Worm (Caenorhabditis elegans) whole organism, young adult: ENCODE data around the gene F01D5.10.

Experiments used
- ama-1 ChIP-seq, 3 experiments: fragments of 150-350 bp in 1 of 3; sonication (generic microtip) in 2 of 3; optimal IDR thresholded peaks; 2 replicates each; lab custom pipeline; 2014 to 2018; ENCODE audit warnings: missing biosample characterization in 2 of 3, missing genetic modification characterization in 2 of 3, missing genetic modification reagents in 2 of 3
- attf-5 ChIP-seq: fragments of 200-800 bp; sonication (Bioruptor generic); optimal IDR thresholded peaks from 2 replicates; lab custom pipeline; 2018; ENCODE audit warnings: mild to moderate bottlenecking, missing genetic modification characterization, missing compliant biosample characterization
- dpl-1 ChIP-seq: fragments of 150-350 bp; optimal IDR thresholded peaks from 2 replicates; lab custom pipeline; 2014; ENCODE audit warnings: missing biosample characterization, missing genetic modification reagents, missing genetic modification characterization
- ets-4 ChIP-seq: fragments of 200-800 bp; sonication (Bioruptor generic); optimal IDR thresholded peaks from 2 replicates; lab custom pipeline; 2018; ENCODE audit warnings: mild to moderate bottlenecking, missing genetic modification characterization, missing compliant biosample characterization
- him-1 ChIP-seq: sonication (generic microtip); optimal IDR thresholded peaks from 2 replicates; lab custom pipeline; 2016; ENCODE audit warnings: missing genotype, missing genetic modification reagents, missing genetic modification characterization, missing compliant biosample characterization
- hlh-12 ChIP-seq: sonication (generic microtip); optimal IDR thresholded peaks from 2 replicates; lab custom pipeline; 2016; ENCODE audit warnings: missing genetic modification characterization, missing compliant biosample characterization
- lin-35 ChIP-seq, 3 experiments: fragments of 150-350 bp in 2 of 3; sonication (generic microtip) in 1 of 3; optimal IDR thresholded peaks; 2 replicates each; lab custom pipeline; 2014 to 2018; ENCODE audit warnings: missing biosample characterization in 3 of 3, missing genetic modification characterization in 3 of 3, missing genetic modification reagents in 3 of 3
- nfya-1 ChIP-seq: sonication (generic microtip); optimal IDR thresholded peaks from 2 replicates; lab custom pipeline; 2017; ENCODE audit warnings: antibody characterized with exemption, missing compliant biosample characterization, missing genetic modification characterization, borderline replicate concordance; ENCODE audit not compliant: insufficient read depth
- pbrm-1 ChIP-seq: fragments of 200-800 bp; sonication (Bioruptor generic); IDR thresholded peaks from 2 replicates; pipeline ENCODE4 v1.3.6; 2022; ENCODE audit warnings: missing genetic modification reagents, missing genetic modification characterization, missing compliant biosample characterization
- rec-8 ChIP-seq, 2 experiments: sonication (generic microtip); optimal IDR thresholded peaks; 2 replicates each; lab custom pipeline; 2016; ENCODE audit warnings: mild to moderate bottlenecking in 2 of 2, missing genetic modification characterization in 2 of 2, missing genetic modification reagents in 2 of 2, missing genotype in 2 of 2, missing biosample characterization in 1 of 2, missing compliant biosample characterization in 1 of 2, moderate library complexity in 1 of 2
- sea-2 ChIP-seq: fragments of 200-800 bp; sonication (Bioruptor generic); IDR thresholded peaks from 2 replicates; pipeline ENCODE4 v1.3.6; 2022; ENCODE audit warnings: missing genetic modification characterization, missing compliant biosample characterization
- unc-130 ChIP-seq: sonication (generic microtip); optimal IDR thresholded peaks from 2 replicates; lab custom pipeline; 2016; ENCODE audit warnings: missing genetic modification reagents, missing genetic modification characterization, missing compliant biosample characterization
- ztf-22 ChIP-seq: fragments of 200-800 bp; sonication (Bioruptor generic); optimal IDR thresholded peaks from 2 replicates; lab custom pipeline; 2018; ENCODE audit warnings: mild to moderate bottlenecking, missing genetic modification characterization, moderate library complexity, missing compliant biosample characterization
- ztf-26 ChIP-seq: sonication (generic microtip); optimal IDR thresholded peaks from 2 replicates; lab custom pipeline; 2017; ENCODE audit warnings: missing genetic modification characterization, missing compliant biosample characterization

- TF ChIP-seq ztf-22 (GFP tag; lab: Kevin White, UChicago) (no peak), lin-35 (GFP tag; optimal IDR thresholded peaks at IDR 0.05; lab: Kevin White, UChicago) (no peak), dpl-1 (GFP tag; lab: Kevin White, UChicago) (no peak), pbrm-1 (no peak), nfya-1 (tag; lab: Kevin White, UChicago) (no peak), rec-8 (tag; optimal IDR thresholded peaks at IDR 0.05; lab: Kevin White, UChicago) (no peak), ztf-26 (tag; lab: Kevin White, UChicago) (no peak), him-1 (tag; lab: Kevin White, UChicago) (no peak), ama-1 (optimal IDR thresholded peaks at IDR 0.05; lab: Kevin White, UChicago) (no peak), ama-1 (GFP tag; optimal IDR thresholded peaks at IDR 0.05; lab: Kevin White, UChicago) (no peak), ets-4 (GFP tag; lab: Kevin White, UChicago) (no peak), unc-130 (GFP tag; lab: Kevin White, UChicago) (no peak), sea-2 (GFP tag; lab: Robert Waterston, UW) (no peak), attf-5 (GFP tag; lab: Kevin White, UChicago) (no peak), hlh-12 (tag; lab: Kevin White, UChicago) (no peak)
Measured at ce11 chrII:13973514-13973913, 47.6 kb downstream of the F01D5.10 start, which contains the start of gene Y39G8B.1.
